Worm (Caenorhabditis elegans): ENCODE results near the gene F14D7.14.
"Not testable (repeated sequence)": the region's sequence is repeated elsewhere in the genome, so short reads cannot be mapped to it uniquely, and the experiment has no call there.

F14D7.14 gene

ce11 chrV:14309632-14310031 lies at the start of gene F14D7.14:
TSS of gene F14D7.14 (plus strand) at chrV:14309932.
- not testable (repeated sequence) for TF ChIP-seq nhr-43 (tag; optimal IDR thresholded peaks at IDR 0.05; ENCODE audit: poor library complexity, severe bottlenecking); pha-4 (tag; optimal IDR thresholded peaks at IDR 0.05); lsy-12 (tag; optimal IDR thresholded peaks at IDR 0.05)

ce11 chrV:14260831-14261230 lies 48.9 kb upstream of the F14D7.14 start, which contains the start of gene F40G12.2:
TSS of gene F40G12.2 (minus strand) at chrV:14260931.
- no peak for TF ChIP-seq nhr-28 (tag; optimal IDR thresholded peaks at IDR 0.05)
- no peak for TF ChIP-seq daf-12 (tag; optimal IDR thresholded peaks at IDR 0.05)
- no peak for TF ChIP-seq nhr-23 (tag; optimal IDR thresholded peaks at IDR 0.05)
- no peak for TF ChIP-seq zag-1 (tag; optimal IDR thresholded peaks at IDR 0.05)
- no peak for TF ChIP-seq sea-2 (GFP tag; optimal IDR thresholded peaks at IDR 0.05)
- TF ChIP-seq skn-1 (tag; optimal IDR thresholded peaks at IDR 0.05), result no peak
- TF ChIP-seq nhr-237 (tag; optimal IDR thresholded peaks at IDR 0.05), result no peak

- peak; percentile 1 for TF ChIP-seq snpc-4 (tag; optimal IDR thresholded peaks at IDR 0.05)
- no peak for TF ChIP-seq nfya-1 (tag; optimal IDR thresholded peaks at IDR 0.05; ENCODE audit: insufficient read depth)
These were observed 42.3 kb upstream of the F14D7.14 start for ce11 chrV:14267326-14267942.

- TF ChIP-seq ceh-82 (tag; optimal IDR thresholded peaks at IDR 0.05) (no peak), hmg-11 (tag; optimal IDR thresholded peaks at IDR 0.05) (no peak), nhr-25 (tag; optimal IDR thresholded peaks at IDR 0.05) (no peak), nhr-11 (tag; optimal IDR thresholded peaks at IDR 0.05) (no peak), zag-1 (tag; optimal IDR thresholded peaks at IDR 0.05) (no peak), sea-2 (GFP tag; optimal IDR thresholded peaks at IDR 0.05) (no peak), mdl-1 (tag; optimal IDR thresholded peaks at IDR 0.05) (no peak), ZK546.5 (tag; optimal IDR thresholded peaks at IDR 0.05) (no peak), aly-2 (tag; optimal IDR thresholded peaks at IDR 0.05) (no peak)
These were observed 41.1 kb upstream of the F14D7.14 start, which contains the start of gene F40G12.4 for ce11 chrV:14268616-14269015. TSS of gene F40G12.4 (minus strand) at chrV:14268716.

DNA sequence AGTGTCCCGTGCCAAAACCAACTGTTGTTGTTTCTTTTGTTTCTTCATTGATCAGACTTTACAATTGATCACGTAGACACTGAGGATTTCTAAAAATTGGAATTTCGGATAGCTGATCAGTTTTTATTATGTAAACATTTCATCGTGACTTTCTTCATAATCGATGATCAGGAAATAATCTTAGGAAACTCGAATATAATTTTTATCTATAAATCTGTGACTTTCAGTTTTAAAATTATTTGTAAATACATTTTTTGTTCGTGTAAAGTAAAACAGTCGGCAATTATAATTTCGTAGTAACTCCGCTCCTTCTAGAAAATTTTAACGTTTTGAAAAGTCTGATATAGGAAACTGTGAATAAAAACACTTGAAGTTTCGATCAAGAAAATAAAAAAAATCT lies 39.0 kb upstream of the F14D7.14 start, which contains the start of gene F40G12.5:
F40G12.5 (minus strand) TSS at position 101 of the 400 bp plus-strand sequence.
- TF ChIP-seq unc-39 (tag; optimal IDR thresholded peaks at IDR 0.05), result no peak
- TF ChIP-seq nhr-12 (tag; optimal IDR thresholded peaks at IDR 0.05), result no peak
- TF ChIP-seq elt-2 (tag; optimal IDR thresholded peaks at IDR 0.05), result no peak
- no peak for TF ChIP-seq fos-1 (tag; optimal IDR thresholded peaks at IDR 0.05)
- no peak for TF ChIP-seq sea-2 (GFP tag; optimal IDR thresholded peaks at IDR 0.05)
- no peak for TF ChIP-seq fkh-2 (tag; optimal IDR thresholded peaks at IDR 0.05)
- TF ChIP-seq mdl-1 (tag; optimal IDR thresholded peaks at IDR 0.05), result no peak
- no peak for TF ChIP-seq fkh-10 (GFP tag; optimal IDR thresholded peaks at IDR 0.05)
- TF ChIP-seq snpc-4 (tag; optimal IDR thresholded peaks at IDR 0.05), result no peak
- no peak for TF ChIP-seq nhr-23 (tag; optimal IDR thresholded peaks at IDR 0.05)
- TF ChIP-seq elt-1 (tag; optimal IDR thresholded peaks at IDR 0.05), result no peak
- TF ChIP-seq nhr-67 (tag; optimal IDR thresholded peaks at IDR 0.05), result no peak
- no peak for TF ChIP-seq lin-39 (tag; optimal IDR thresholded peaks at IDR 0.05)
- TF ChIP-seq elt-3 (tag; optimal IDR thresholded peaks at IDR 0.05), result no peak
- no peak for TF ChIP-seq zag-1 (tag; optimal IDR thresholded peaks at IDR 0.05)
- no peak for TF ChIP-seq tbx-2 (tag; optimal IDR thresholded peaks at IDR 0.05)
- no peak for TF ChIP-seq nhr-28 (tag; optimal IDR thresholded peaks at IDR 0.05)
- TF ChIP-seq nhr-11 (tag; optimal IDR thresholded peaks at IDR 0.05), result no peak
- TF ChIP-seq pqm-1 (tag; optimal IDR thresholded peaks at IDR 0.05), result no peak
- TF ChIP-seq egl-5 (tag; optimal IDR thresholded peaks at IDR 0.05), result no peak

ce11 chrV:14273019-14273418 lies 36.7 kb upstream of the F14D7.14 start, which contains the start of gene F40G12.6:
TSS of gene F40G12.6 (minus strand) at chrV:14273119.
- TF ChIP-seq elt-3 (tag; optimal IDR thresholded peaks at IDR 0.05), result no peak
- TF ChIP-seq ceh-9 (tag; optimal IDR thresholded peaks at IDR 0.05), result no peak
- TF ChIP-seq mml-1 (tag; optimal IDR thresholded peaks at IDR 0.05), result no peak
- no peak for TF ChIP-seq nhr-11 (tag; optimal IDR thresholded peaks at IDR 0.05)
- TF ChIP-seq ZK546.5 (tag; optimal IDR thresholded peaks at IDR 0.05), result no peak
- no peak for TF ChIP-seq sea-2 (GFP tag; optimal IDR thresholded peaks at IDR 0.05)
- no peak for TF ChIP-seq ama-1 (optimal IDR thresholded peaks at IDR 0.05)
- no peak for TF ChIP-seq egl-5 (tag; optimal IDR thresholded peaks at IDR 0.05)
- TF ChIP-seq nhr-25 (tag; optimal IDR thresholded peaks at IDR 0.05), result no peak
- no peak for TF ChIP-seq nfya-1 (tag; optimal IDR thresholded peaks at IDR 0.05; ENCODE audit: insufficient read depth)
- no peak for TF ChIP-seq lsy-12 (tag; optimal IDR thresholded peaks at IDR 0.05)
- TF ChIP-seq lin-15B (tag; optimal IDR thresholded peaks at IDR 0.05), result no peak
- TF ChIP-seq nhr-28 (tag; optimal IDR thresholded peaks at IDR 0.05), result no peak
- no peak for TF ChIP-seq zag-1 (tag; optimal IDR thresholded peaks at IDR 0.05)
- TF ChIP-seq jun-1 (tag; optimal IDR thresholded peaks at IDR 0.05), result no peak
